Worm (Caenorhabditis elegans): ENCODE data around the gene F36F12.2.

DNA sequence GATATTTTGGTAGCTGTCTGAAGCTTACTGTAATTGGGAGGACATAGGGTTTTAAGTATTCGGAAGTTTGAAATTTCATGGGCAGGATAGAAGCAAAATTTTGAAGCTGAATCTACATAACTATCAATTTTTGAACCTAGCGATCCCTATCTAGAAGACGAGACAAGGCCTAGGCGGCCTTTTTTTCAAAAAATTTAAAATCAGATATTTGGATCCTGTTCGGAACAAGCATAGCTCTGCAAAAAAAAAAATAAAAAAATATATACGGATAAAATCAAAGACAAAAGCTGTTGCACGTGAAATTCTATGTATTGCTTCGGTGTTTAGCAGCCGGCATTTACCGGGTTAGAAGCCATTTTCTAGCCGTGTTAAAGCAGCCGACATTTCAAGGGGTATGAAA is at the start of gene F36F12.2:
- TF ChIP-seq lsy-27 (tag; optimal IDR thresholded peaks at IDR 0.05; ENCODE audit: borderline replicate concordance, insufficient read depth) (no peak), madf-3 (GFP tag; IDR thresholded peaks at IDR 0.05) (no peak), ama-1 (optimal IDR thresholded peaks at IDR 0.05) (no peak), ama-1 (GFP tag; optimal IDR thresholded peaks at IDR 0.05) (no peak), ztf-26 (tag; optimal IDR thresholded peaks at IDR 0.05) (no peak), snpc-3.4 (tag; optimal IDR thresholded peaks at IDR 0.05) (no peak)
